Fruit fly (Drosophila melanogaster): ENCODE data around the gene Tsp.

The Tsp gene

DNA sequence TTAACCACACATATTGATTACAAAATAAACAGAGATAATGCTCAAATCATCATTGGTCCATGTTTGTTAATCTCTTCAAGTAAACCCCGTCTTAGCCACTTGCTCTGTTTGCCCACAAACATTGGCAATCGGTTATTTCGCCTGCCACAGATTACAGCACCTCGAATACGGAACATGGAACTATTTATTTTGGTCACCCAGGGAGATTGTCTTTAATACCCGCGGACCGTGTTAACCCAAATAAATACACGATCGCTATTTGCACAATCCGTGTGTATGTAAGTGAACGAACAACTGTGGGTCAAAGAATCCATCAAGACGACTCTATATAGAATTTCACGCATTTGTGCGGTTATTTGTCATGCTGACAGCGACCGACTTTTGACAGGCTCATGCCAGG lies 8.1 kb downstream of the Tsp start (continued):
- no peak for TF ChIP-seq Dbx (GFP tag; IDR thresholded peaks at IDR 0.05)
- TF ChIP-seq CG9609 (GFP tag; optimal IDR thresholded peaks at IDR 0.05), result no peak
- no peak for TF ChIP-seq E2f1 (GFP tag; IDR thresholded peaks at IDR 0.05)
- TF ChIP-seq dmrt11E (tag; optimal IDR thresholded peaks at IDR 0.05), result peak; percentile 77
- TF ChIP-seq kni (GFP tag; optimal IDR thresholded peaks at IDR 0.05), result peak; percentile 3
- peak; percentile 55 for TF ChIP-seq Bdp1 (GFP tag; optimal IDR thresholded peaks at IDR 0.05)
- TF ChIP-seq CG31224 (GFP tag; IDR thresholded peaks at IDR 0.05), result no peak
- no peak for TF ChIP-seq CG3847 (GFP tag; IDR thresholded peaks at IDR 0.05)
- peak; percentile 37 for TF ChIP-seq CG13775 (GFP tag; optimal IDR thresholded peaks at IDR 0.05)
- TF ChIP-seq ttk (GFP tag; IDR thresholded peaks at IDR 0.05), result no peak
- no peak for TF ChIP-seq CG13296 (GFP tag; optimal IDR thresholded peaks at IDR 0.05)
- peak; percentile 40 for TF ChIP-seq Side (GFP tag; optimal IDR thresholded peaks at IDR 0.05)
- TF ChIP-seq ac (GFP tag; optimal IDR thresholded peaks at IDR 0.05), result peak; percentile 93
- peak; percentile 14 for TF ChIP-seq grn (GFP tag; optimal IDR thresholded peaks at IDR 0.05)
- TF ChIP-seq Fer3 (tag; optimal IDR thresholded peaks at IDR 0.05), result no peak
- no peak for TF ChIP-seq Atf6 (GFP tag; IDR thresholded peaks at IDR 0.05)
- no peak for TF ChIP-seq dysf (GFP tag; IDR thresholded peaks at IDR 0.05)
- TF ChIP-seq CG14860 (GFP tag; IDR thresholded peaks at IDR 0.05; ENCODE audit: partially characterized antibody), result no peak
- no peak for TF ChIP-seq CG9932 (GFP tag; IDR thresholded peaks at IDR 0.05)
- no peak for TF ChIP-seq CG10321 (GFP tag; IDR thresholded peaks at IDR 0.05)
- TF ChIP-seq org-1 (GFP tag; optimal IDR thresholded peaks at IDR 0.05), result peak; percentile 73
- TF ChIP-seq CG12659 (GFP tag; optimal IDR thresholded peaks at IDR 0.05), result peak; percentile 10
- TF ChIP-seq chn (GFP tag; optimal IDR thresholded peaks at IDR 0.05), result no peak
- TF ChIP-seq sug (tag; optimal IDR thresholded peaks at IDR 0.05), result no peak
- peak; percentile 67; the same call in 2 of the 3 replicates for TF ChIP-seq ci (GFP tag; IDR thresholded peaks at IDR 0.05)
- no peak for TF ChIP-seq crc (GFP tag; optimal IDR thresholded peaks at IDR 0.05)
- TF ChIP-seq CG17359 (tag; optimal IDR thresholded peaks at IDR 0.05), result no peak
- TF ChIP-seq CG10543 (GFP tag; optimal IDR thresholded peaks at IDR 0.05), result no peak
- no peak for TF ChIP-seq luna (GFP tag; optimal IDR thresholded peaks at IDR 0.05)
- TF ChIP-seq CG34376 (GFP tag; optimal IDR thresholded peaks at IDR 0.05), result no peak
- TF ChIP-seq pb (GFP tag; optimal IDR thresholded peaks at IDR 0.05), result no peak
- no peak for TF ChIP-seq CG15073 (GFP tag; optimal IDR thresholded peaks at IDR 0.05)
- no peak for TF ChIP-seq CG4404 (GFP tag; IDR thresholded peaks at IDR 0.05)
- TF ChIP-seq CG11085 (GFP tag; IDR thresholded peaks at IDR 0.05), result no peak
- no peak for TF ChIP-seq Adf1 (GFP tag; IDR thresholded peaks at IDR 0.05)
- peak; percentile 20 for TF ChIP-seq CG9876 (GFP tag; optimal IDR thresholded peaks at IDR 0.05)
- no peak for TF ChIP-seq hth (optimal IDR thresholded peaks at IDR 0.05)
- no peak for TF ChIP-seq Mrtf (GFP tag; IDR thresholded peaks at IDR 0.05)
- TF ChIP-seq pfk (GFP tag; optimal IDR thresholded peaks at IDR 0.05), result no peak
- TF ChIP-seq h (optimal IDR thresholded peaks at IDR 0.05), result no peak
- TF ChIP-seq CG11695 (GFP tag; IDR thresholded peaks at IDR 0.05), result no peak
- TF ChIP-seq gsb-n (tag; optimal IDR thresholded peaks at IDR 0.05), result peak; percentile 67
- peak; percentile 93 for TF ChIP-seq Kr (GFP tag; optimal IDR thresholded peaks at IDR 0.05)
- TF ChIP-seq Rfx (GFP tag; IDR thresholded peaks at IDR 0.05), result no peak
- peak; percentile 60 for TF ChIP-seq CG1233 (GFP tag; optimal IDR thresholded peaks at IDR 0.05)
- no peak for TF ChIP-seq CG6175 (GFP tag; IDR thresholded peaks at IDR 0.05)
- TF ChIP-seq gt (GFP tag; IDR thresholded peaks at IDR 0.05), result no peak
- TF ChIP-seq pnt (GFP tag; optimal IDR thresholded peaks at IDR 0.05), result peak; percentile 6
